Worm (Caenorhabditis elegans): ENCODE results near the gene sorf-2.

Gene sorf-2

ce11 chrIII:5294867-5295266, 31.6 kb upstream of the sorf-2 start (continued):
- peak; percentile 88 for TF ChIP-seq hlh-13 (GFP tag; optimal IDR thresholded peaks at IDR 0.05)
- peak; percentile 33 for TF ChIP-seq zip-5 (tag; optimal IDR thresholded peaks at IDR 0.05)
- peak; percentile 84 for TF ChIP-seq ceh-6 (GFP tag; optimal IDR thresholded peaks at IDR 0.05)
- TF ChIP-seq elt-4 (tag; optimal IDR thresholded peaks at IDR 0.05), result no peak
- peak; percentile 85 for TF ChIP-seq ceh-18 (tag; optimal IDR thresholded peaks at IDR 0.05)
- TF ChIP-seq T23F11.4 (GFP tag; optimal IDR thresholded peaks at IDR 0.05), result peak; percentile 81
- peak; percentile 57 for TF ChIP-seq ceh-31 (tag; optimal IDR thresholded peaks at IDR 0.05)
- peak; percentile 81 for TF ChIP-seq pqm-1 (tag; optimal IDR thresholded peaks at IDR 0.05)
- TF ChIP-seq ceh-30 (tag; optimal IDR thresholded peaks at IDR 0.05), result peak; percentile 60
- peak; percentile 87 for TF ChIP-seq ref-2 (tag; optimal IDR thresholded peaks at IDR 0.05)
- peak; percentile 91 for TF ChIP-seq gmeb-2 (tag; optimal IDR thresholded peaks at IDR 0.05)
- no peak for TF ChIP-seq pax-1 (tag; optimal IDR thresholded peaks at IDR 0.05)
- TF ChIP-seq ceh-14 (tag; optimal IDR thresholded peaks at IDR 0.05), result peak; percentile 89
- TF ChIP-seq hlh-8 (tag; optimal IDR thresholded peaks at IDR 0.05), result peak; percentile 73
- peak; percentile 63 for TF ChIP-seq hlh-15 (tag; optimal IDR thresholded peaks at IDR 0.05)
- no peak for TF ChIP-seq unc-42 (tag; optimal IDR thresholded peaks at IDR 0.05)
- peak; percentile 22 for TF ChIP-seq lim-6 (tag; optimal IDR thresholded peaks at IDR 0.05)
- peak; percentile 87 for TF ChIP-seq unc-86 (tag; optimal IDR thresholded peaks at IDR 0.05)
- peak; percentile 81 for TF ChIP-seq sdc-2 (tag; optimal IDR thresholded peaks at IDR 0.05)
- TF ChIP-seq sox-4 (tag; optimal IDR thresholded peaks at IDR 0.05), result peak; percentile 86
- no peak for TF ChIP-seq pag-3 (tag; optimal IDR thresholded peaks at IDR 0.05; ENCODE audit: borderline replicate concordance)
- TF ChIP-seq dmd-4 (tag; optimal IDR thresholded peaks at IDR 0.05; ENCODE audit: borderline replicate concordance), result peak; percentile 73
- TF ChIP-seq unc-3 (GFP tag; conservative IDR thresholded peaks at IDR 0.05), result peak; percentile 82
- peak; percentile 78 for TF ChIP-seq unc-3 (tag; optimal IDR thresholded peaks at IDR 0.05)
- TF ChIP-seq pha-4 (tag; optimal IDR thresholded peaks at IDR 0.05), result no peak
- TF ChIP-seq ceh-48 (tag; optimal IDR thresholded peaks at IDR 0.05), result peak; percentile 75
- peak; percentile 34 for TF ChIP-seq fkh-10 (GFP tag; optimal IDR thresholded peaks at IDR 0.05)
- peak; percentile 70 for TF ChIP-seq K09A11.1 (tag; optimal IDR thresholded peaks at IDR 0.05; ENCODE audit: insufficient read depth)
- TF ChIP-seq ets-4 (tag; optimal IDR thresholded peaks at IDR 0.05), result peak; percentile 88
- no peak for TF ChIP-seq pros-1 (tag; optimal IDR thresholded peaks at IDR 0.05)
- peak; percentile 79 for TF ChIP-seq npax-4 (tag; optimal IDR thresholded peaks at IDR 0.05)
- TF ChIP-seq tbx-2 (tag; optimal IDR thresholded peaks at IDR 0.05), result peak; percentile 83
- peak; percentile 41 for TF ChIP-seq ceh-24 (tag; optimal IDR thresholded peaks at IDR 0.05)
- TF ChIP-seq C38D4.7 (GFP tag; optimal IDR thresholded peaks at IDR 0.05), result peak; percentile 85
- peak; percentile 85 for TF ChIP-seq ttx-3 (tag; optimal IDR thresholded peaks at IDR 0.05)
- peak; percentile 77 for TF ChIP-seq ceh-9 (tag; optimal IDR thresholded peaks at IDR 0.05)
- TF ChIP-seq lin-11 (tag; optimal IDR thresholded peaks at IDR 0.05), result peak; percentile 66
- TF ChIP-seq nhr-232 (tag; optimal IDR thresholded peaks at IDR 0.05), result peak; percentile 85
- peak; percentile 63 for TF ChIP-seq eyg-1 (tag; optimal IDR thresholded peaks at IDR 0.05)

- no peak for TF ChIP-seq T23F11.4 (GFP tag; optimal IDR thresholded peaks at IDR 0.05)
- no peak for TF ChIP-seq ztf-16 (tag; optimal IDR thresholded peaks at IDR 0.05)
- TF ChIP-seq ceh-34 (tag; optimal IDR thresholded peaks at IDR 0.05), result no peak
- TF ChIP-seq nfya-1 (tag; optimal IDR thresholded peaks at IDR 0.05), result no peak
- TF ChIP-seq ceh-30 (tag; optimal IDR thresholded peaks at IDR 0.05), result no peak
- TF ChIP-seq Y22D7AL.16 (tag; optimal IDR thresholded peaks at IDR 0.05), result no peak
- no peak for TF ChIP-seq nhr-11 (tag; optimal IDR thresholded peaks at IDR 0.05)
- TF ChIP-seq elt-4 (tag; optimal IDR thresholded peaks at IDR 0.05), result no peak
- no peak for TF ChIP-seq sox-2 (GFP tag; IDR thresholded peaks at IDR 0.05)
- TF ChIP-seq unc-42 (tag; optimal IDR thresholded peaks at IDR 0.05), result no peak
- no peak for TF ChIP-seq sox-4 (tag; optimal IDR thresholded peaks at IDR 0.05)
These were observed 24.6 kb upstream of the sorf-2 start, which contains the start of the genes T15B12.2 and F52C9.5 for ce11 chrIII:5301786-5302268. T15B12.2 (minus strand) TSS chrIII:5301886. F52C9.5 (plus strand) TSS chrIII:5302218.
